Worm (Caenorhabditis elegans) whole organism, mixed stage, embryonic: ENCODE results near the gene cnc-9.

Source experiments
- drap-1 ChIP-seq: fragments of 200-800 bp; sonication (Bioruptor generic); optimal IDR thresholded peaks from 3 replicates; lab custom pipeline; 2018; ENCODE audit warnings: mild to moderate bottlenecking, missing genetic modification characterization, missing compliant biosample characterization
- mab-5 ChIP-seq: fragments of 150-350 bp; optimal IDR thresholded peaks from 2 replicates; lab custom pipeline; 2014; ENCODE audit warnings: missing biosample characterization, missing genetic modification characterization
- nhr-76 ChIP-seq: sonication (generic microtip); optimal IDR thresholded peaks from 2 replicates; lab custom pipeline; 2017; ENCODE audit warnings: missing biosample characterization, missing genetic modification characterization
- pha-4 ChIP-seq: fragments of 150-350 bp; optimal IDR thresholded peaks from 2 replicates; lab custom pipeline; 2018; ENCODE audit warnings: missing biosample characterization, missing genetic modification reagents, missing genetic modification characterization

ce11 chrV:7361673-7362072, 38.3 kb downstream of the cnc-9 start, which contains the start of gene cyp-35A1:
- no peak for TF ChIP-seq pha-4 (tag; lab: Kevin White, UChicago)
- no peak for TF ChIP-seq drap-1
- no peak for TF ChIP-seq nhr-76 (tag; lab: Kevin White, UChicago)
- TF ChIP-seq mab-5 (tag; lab: Kevin White, UChicago), result no peak
